Fruit fly (Drosophila melanogaster) whole organism, wandering third instar larva: ENCODE measurements around the gene Rpn12.

Source experiments
- Mio ChIP-seq: sonication (Bioruptor generic); optimal IDR thresholded peaks from 2 replicates; lab custom pipeline; 2016; ENCODE audit warnings: missing biosample characterization, missing genetic modification characterization
- br ChIP-seq: fragments of 200-800 bp; sonication (Bioruptor generic); optimal IDR thresholded peaks from 2 replicates; lab custom pipeline; 2016; ENCODE audit warnings: missing biosample characterization, missing genetic modification characterization
- tai ChIP-seq: sonication (Bioruptor generic); optimal IDR thresholded peaks from 2 replicates; lab custom pipeline; 2016; ENCODE audit warnings: missing biosample characterization, missing genetic modification characterization

DNA sequence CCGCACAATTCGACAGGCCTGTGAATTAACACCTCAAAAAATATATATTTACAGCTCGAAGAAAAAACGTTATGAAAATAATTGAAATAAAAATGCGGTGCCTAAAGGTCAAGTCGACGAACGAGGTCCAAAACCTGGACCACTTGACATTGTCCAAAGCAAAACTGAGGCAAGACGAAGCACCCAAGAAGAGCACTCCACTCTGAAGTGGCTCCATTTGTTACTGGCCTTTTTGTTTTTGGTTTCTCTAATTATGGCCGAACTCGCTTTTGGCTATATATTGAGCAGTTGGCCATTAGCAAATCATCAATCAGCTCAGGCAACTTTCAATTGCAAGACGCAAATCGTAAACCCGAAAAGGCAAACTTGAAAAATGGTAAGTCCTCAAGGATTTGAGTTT, 26.3 kb upstream of the Rpn12 start, which contains the start of gene CG4229:
- TF ChIP-seq br (GFP tag; lab: Kevin White, UChicago), result no peak
- TF ChIP-seq Mio, result no peak
- no peak for TF ChIP-seq tai (GFP tag; lab: Kevin White, UChicago)
